Worm (Caenorhabditis elegans) whole organism, mixed stage, embryonic: Measurements from ENCODE around the gene ZK622.4.

Source experiments
- M03D4.4 ChIP-seq: sonication (generic microtip); optimal IDR thresholded peaks from 2 replicates; lab custom pipeline; 2017; ENCODE audit warnings: mild to moderate bottlenecking, missing genetic modification characterization, missing compliant biosample characterization
- bed-3 ChIP-seq: fragments of 200-800 bp; sonication (Bioruptor generic); optimal IDR thresholded peaks from 3 replicates; lab custom pipeline; 2018; ENCODE audit warnings: mild to moderate bottlenecking, missing genetic modification characterization, moderate library complexity, missing compliant biosample characterization
- blmp-1 ChIP-seq: fragments of 150-350 bp; optimal IDR thresholded peaks from 2 replicates; lab custom pipeline; 2014; ENCODE audit warnings: missing biosample characterization, missing genetic modification characterization
- ceh-43 ChIP-seq: fragments of 200-800 bp; sonication (Bioruptor generic); optimal IDR thresholded peaks from 2 replicates; lab custom pipeline; 2018; ENCODE audit warnings: mild to moderate bottlenecking, missing genetic modification characterization, moderate library complexity, missing compliant biosample characterization
- ceh-83 ChIP-seq: fragments of 200-800 bp; sonication (Bioruptor generic); optimal IDR thresholded peaks from 2 replicates; lab custom pipeline; 2018; ENCODE audit warnings: mild to moderate bottlenecking, missing genetic modification characterization, missing compliant biosample characterization
- ces-1 ChIP-seq: fragments of 150-350 bp; optimal IDR thresholded peaks from 2 replicates; lab custom pipeline; 2014; ENCODE audit warnings: missing biosample characterization, missing genetic modification reagents, missing genetic modification characterization
- cnd-1 ChIP-seq: fragments of 200-800 bp; sonication (Bioruptor generic); optimal IDR thresholded peaks from 2 replicates; lab custom pipeline; 2018; ENCODE audit warnings: mild to moderate bottlenecking, missing genetic modification characterization, missing compliant biosample characterization
- drap-1 ChIP-seq: fragments of 200-800 bp; sonication (Bioruptor generic); optimal IDR thresholded peaks from 3 replicates; lab custom pipeline; 2018; ENCODE audit warnings: mild to moderate bottlenecking, missing genetic modification characterization, missing compliant biosample characterization
- elt-1 ChIP-seq: sonication (generic microtip); optimal IDR thresholded peaks from 2 replicates; lab custom pipeline; 2017; ENCODE audit warnings: missing genetic modification characterization, mild to moderate bottlenecking, missing compliant biosample characterization, antibody characterized with exemption, moderate library complexity, borderline replicate concordance; ENCODE audit not compliant: insufficient read depth
- elt-3 ChIP-seq: fragments of 150-350 bp; optimal IDR thresholded peaks from 2 replicates; lab custom pipeline; 2014; ENCODE audit warnings: missing biosample characterization, missing genetic modification characterization
- ham-2 ChIP-seq: fragments of 200-800 bp; sonication (Bioruptor generic); optimal IDR thresholded peaks from 2 replicates; lab custom pipeline; 2018; ENCODE audit warnings: mild to moderate bottlenecking, missing genetic modification characterization, missing compliant biosample characterization
- hlh-1 ChIP-seq: fragments of 150-350 bp; optimal IDR thresholded peaks from 2 replicates; lab custom pipeline; 2014; ENCODE audit warnings: missing biosample characterization, missing genetic modification reagents, missing genetic modification characterization
- lin-13 ChIP-seq: fragments of 150-350 bp; optimal IDR thresholded peaks from 2 replicates; lab custom pipeline; 2014; ENCODE audit warnings: missing biosample characterization, missing genetic modification characterization
- lin-32 ChIP-seq: fragments of 200-800 bp; sonication (Bioruptor generic); optimal IDR thresholded peaks from 2 replicates; lab custom pipeline; 2018; ENCODE audit warnings: mild to moderate bottlenecking, missing genetic modification characterization, missing compliant biosample characterization
- lsy-2 ChIP-seq: fragments of 150-350 bp; optimal IDR thresholded peaks from 2 replicates; lab custom pipeline; 2014; ENCODE audit warnings: missing biosample characterization, missing genetic modification characterization
- mab-5 ChIP-seq: fragments of 150-350 bp; optimal IDR thresholded peaks from 2 replicates; lab custom pipeline; 2014; ENCODE audit warnings: missing biosample characterization, missing genetic modification characterization
- mep-1 ChIP-seq: fragments of 150-350 bp; optimal IDR thresholded peaks from 2 replicates; lab custom pipeline; 2017; ENCODE audit warnings: missing biosample characterization, missing genetic modification reagents, missing genetic modification characterization, inconsistent platforms
- mls-2 ChIP-seq: sonication (generic microtip); optimal IDR thresholded peaks from 2 replicates; lab custom pipeline; 2016; ENCODE audit warnings: mild to moderate bottlenecking, missing genetic modification characterization, moderate library complexity, missing compliant biosample characterization
- nhr-12 ChIP-seq: fragments of 150-350 bp; optimal IDR thresholded peaks from 2 replicates; lab custom pipeline; 2014; ENCODE audit warnings: missing biosample characterization, missing genetic modification characterization
- nhr-2 ChIP-seq: fragments of 150-350 bp; optimal IDR thresholded peaks from 2 replicates; lab custom pipeline; 2014; ENCODE audit warnings: missing biosample characterization, missing genetic modification characterization
- nhr-28 ChIP-seq: fragments of 150-350 bp; optimal IDR thresholded peaks from 2 replicates; lab custom pipeline; 2014; ENCODE audit warnings: missing biosample characterization, missing genetic modification characterization
- nhr-76 ChIP-seq: sonication (generic microtip); optimal IDR thresholded peaks from 2 replicates; lab custom pipeline; 2017; ENCODE audit warnings: missing biosample characterization, missing genetic modification characterization
- pha-4 ChIP-seq: fragments of 150-350 bp; optimal IDR thresholded peaks from 2 replicates; lab custom pipeline; 2018; ENCODE audit warnings: missing biosample characterization, missing genetic modification reagents, missing genetic modification characterization
- sem-2 ChIP-seq: fragments of 200-800 bp; sonication (Bioruptor generic); optimal IDR thresholded peaks from 2 replicates; lab custom pipeline; 2018; ENCODE audit warnings: mild to moderate bottlenecking, missing genetic modification characterization, missing compliant biosample characterization
- snpc-4 ChIP-seq: fragments of 150-350 bp; optimal IDR thresholded peaks from 2 replicates; lab custom pipeline; 2014; ENCODE audit warnings: missing biosample characterization, missing genetic modification characterization
- sptf-1 ChIP-seq: sonication (generic microtip); optimal IDR thresholded peaks from 2 replicates; lab custom pipeline; 2017; ENCODE audit warnings: mild to moderate bottlenecking, missing genetic modification characterization, moderate library complexity, missing compliant biosample characterization
- tbx-8 ChIP-seq: fragments of 200-800 bp; sonication (Bioruptor generic); optimal IDR thresholded peaks from 2 replicates; lab custom pipeline; 2018; ENCODE audit warnings: mild to moderate bottlenecking, missing genetic modification characterization, moderate library complexity, missing compliant biosample characterization
- unc-120 ChIP-seq: sonication (generic microtip); optimal IDR thresholded peaks from 2 replicates; lab custom pipeline; 2017; ENCODE audit warnings: missing genetic modification characterization, missing compliant biosample characterization; ENCODE audit not compliant: poor library complexity, severe bottlenecking
- unc-39 ChIP-seq: fragments of 150-350 bp; optimal IDR thresholded peaks from 2 replicates; lab custom pipeline; 2014; ENCODE audit warnings: missing biosample characterization, missing genetic modification characterization
- unc-62 ChIP-seq: fragments of 150-350 bp; optimal IDR thresholded peaks from 2 replicates; lab custom pipeline; 2014; ENCODE audit warnings: missing biosample characterization, missing genetic modification reagents, missing genetic modification characterization
- zip-8 ChIP-seq: fragments of 150-350 bp; optimal IDR thresholded peaks from 2 replicates; lab custom pipeline; 2014; ENCODE audit warnings: missing biosample characterization, missing genetic modification characterization

ZK622.4 gene

DNA sequence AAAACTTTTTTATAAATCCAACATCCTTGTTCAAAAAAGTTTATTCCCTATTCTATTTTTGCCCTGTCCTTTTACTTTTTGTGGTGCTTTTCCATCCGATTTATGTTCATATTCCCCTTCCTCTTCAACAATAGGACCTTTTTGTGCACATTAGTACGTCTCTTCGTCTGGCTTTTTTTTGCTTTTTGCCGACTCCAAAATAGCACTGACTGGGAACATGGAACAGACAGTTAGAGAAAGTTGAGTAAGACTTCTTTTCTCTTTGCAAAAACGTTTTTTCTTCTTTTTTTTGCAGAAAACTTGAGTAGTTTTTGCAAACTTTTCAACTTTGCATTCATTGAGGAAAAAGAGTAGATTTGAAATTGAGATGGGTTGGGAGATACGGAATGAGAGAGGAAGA, 9.3 kb downstream of the ZK622.4 start:
- no peak for TF ChIP-seq blmp-1 (tag; lab: Kevin White, UChicago)
- TF ChIP-seq nhr-76, result no peak
- no peak for TF ChIP-seq unc-62 (GFP tag; lab: Kevin White, UChicago)
- no peak for TF ChIP-seq lin-13

DNA sequence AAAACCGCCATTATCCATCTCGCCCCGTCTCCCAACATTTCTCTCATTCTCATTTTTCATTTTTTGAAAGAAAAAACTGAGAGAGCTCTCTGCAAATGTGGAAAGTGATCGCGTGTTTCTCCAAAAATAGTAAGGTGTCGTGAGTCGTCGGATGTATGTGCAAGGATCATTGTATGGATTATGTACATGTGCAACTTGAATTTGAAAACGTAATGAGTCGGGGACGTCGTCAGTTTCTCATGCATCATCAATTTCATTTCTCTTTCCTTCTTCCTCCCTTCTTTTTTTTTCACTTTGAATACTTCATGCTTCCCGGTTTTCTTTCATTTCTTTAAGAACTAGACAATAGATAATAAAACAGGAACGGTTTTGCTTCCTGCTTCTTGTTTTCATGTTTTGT, 12.6 kb downstream of the ZK622.4 start:
- no peak for TF ChIP-seq elt-1 (tag; lab: Kevin White, UChicago)
- no peak for TF ChIP-seq bed-3
- no peak for TF ChIP-seq ham-2 (GFP tag; lab: Kevin White, UChicago)
- no peak for TF ChIP-seq nhr-28
- TF ChIP-seq unc-39 (tag; lab: Kevin White, UChicago), result no peak
- no peak for TF ChIP-seq sptf-1
- no peak for TF ChIP-seq snpc-4
- no peak for TF ChIP-seq ces-1
- TF ChIP-seq nhr-76, result no peak
- no peak for TF ChIP-seq mep-1 (tag; lab: Kevin White, UChicago)
- no peak for TF ChIP-seq M03D4.4 (tag; lab: Kevin White, UChicago)

DNA sequence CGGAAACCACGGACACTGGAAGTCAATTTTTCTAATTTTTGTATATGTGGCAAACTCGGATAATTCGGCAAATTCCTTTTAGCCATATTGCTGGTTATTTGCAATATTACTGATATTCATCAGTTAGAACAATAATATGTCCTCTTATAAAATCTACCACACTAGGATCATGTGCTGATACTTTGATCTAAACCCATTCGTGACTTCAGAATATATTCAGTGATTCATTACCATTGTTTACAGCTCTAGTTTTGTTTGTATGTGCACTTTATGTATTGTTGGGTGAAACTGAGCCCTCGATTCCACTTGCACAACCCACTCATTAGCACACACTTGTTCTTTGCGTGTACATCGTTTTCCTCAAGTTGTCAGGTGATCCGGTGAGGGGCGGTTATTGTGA, 13.7 kb downstream of the ZK622.4 start:
- no peak for TF ChIP-seq sptf-1
- no peak for TF ChIP-seq unc-39 (tag; lab: Kevin White, UChicago)

DNA sequence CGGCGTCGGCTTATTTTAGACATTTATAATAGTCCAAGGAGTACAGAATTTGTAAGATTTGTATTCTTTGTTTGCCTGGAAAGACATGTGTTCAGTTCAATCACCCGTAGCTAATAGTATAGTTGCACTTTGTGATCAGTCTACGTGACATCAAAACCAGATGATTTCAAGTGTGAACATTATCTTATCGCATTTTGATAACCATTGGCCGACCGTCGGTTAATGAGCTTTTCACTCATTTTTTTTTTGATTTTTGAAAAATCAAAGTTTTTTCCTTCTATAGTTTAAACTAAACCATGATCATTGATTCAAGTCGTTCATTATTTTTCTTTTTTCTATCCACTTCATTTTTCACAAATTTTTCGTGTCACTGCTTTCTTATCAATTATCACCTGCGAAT, 14.7 kb downstream of the ZK622.4 start:
- TF ChIP-seq lsy-2, result no peak
- TF ChIP-seq elt-1 (tag; lab: Kevin White, UChicago), result no peak
- TF ChIP-seq sem-2 (GFP tag; lab: Kevin White, UChicago), result no peak
- TF ChIP-seq ces-1, result no peak
- no peak for TF ChIP-seq ceh-43 (GFP tag; lab: Kevin White, UChicago)
- no peak for TF ChIP-seq mab-5
- TF ChIP-seq cnd-1 (tag; lab: Kevin White, UChicago), result no peak
- TF ChIP-seq lin-32 (GFP tag; lab: Kevin White, UChicago), result no peak
- TF ChIP-seq, all 35 proteins: peak for 0

DNA sequence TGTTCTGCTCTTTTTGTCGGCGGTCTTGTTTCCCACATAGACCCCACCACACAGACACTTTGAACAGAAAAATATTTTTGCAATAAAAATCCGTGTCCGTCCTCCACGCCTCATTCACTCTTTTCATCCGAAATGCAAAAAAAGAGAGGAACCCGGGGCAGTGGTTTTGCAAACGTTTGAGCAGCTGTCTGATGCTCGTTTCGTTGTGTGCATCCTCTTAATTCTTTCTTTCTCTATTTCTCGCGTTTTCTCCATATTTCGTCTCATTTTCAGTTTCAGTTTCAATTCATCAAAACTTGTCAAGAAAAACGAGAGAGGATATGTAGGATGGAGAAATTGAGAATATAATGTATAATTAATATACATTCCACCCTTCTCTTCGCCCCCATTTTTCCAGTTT, 16.5 kb downstream of the ZK622.4 start:
- TF ChIP-seq zip-8 (tag; lab: Kevin White, UChicago) (no peak), mep-1 (tag; lab: Kevin White, UChicago) (no peak), mls-2 (tag; lab: Kevin White, UChicago) (no peak), hlh-1 (tag; lab: Kevin White, UChicago) (peak; percentile 72)

- TF ChIP-seq elt-1 (tag; lab: Kevin White, UChicago) (no peak), ceh-83 (GFP tag; lab: Kevin White, UChicago) (no peak), nhr-2 (tag; lab: Kevin White, UChicago) (no peak), bed-3 (no peak), nhr-12 (tag; lab: Kevin White, UChicago) (no peak), sptf-1 (no peak), cnd-1 (tag; lab: Kevin White, UChicago) (no peak), mls-2 (tag; lab: Kevin White, UChicago) (no peak), nhr-76 (no peak), lin-13 (no peak), snpc-4 (no peak), unc-39 (tag; lab: Kevin White, UChicago) (no peak), drap-1 (GFP tag; lab: Kevin White, UChicago) (no peak), elt-3 (tag; lab: Kevin White, UChicago) (no peak)
Measured at ce11 chrII:5309720-5310119, 17.2 kb downstream of the ZK622.4 start.

DNA sequence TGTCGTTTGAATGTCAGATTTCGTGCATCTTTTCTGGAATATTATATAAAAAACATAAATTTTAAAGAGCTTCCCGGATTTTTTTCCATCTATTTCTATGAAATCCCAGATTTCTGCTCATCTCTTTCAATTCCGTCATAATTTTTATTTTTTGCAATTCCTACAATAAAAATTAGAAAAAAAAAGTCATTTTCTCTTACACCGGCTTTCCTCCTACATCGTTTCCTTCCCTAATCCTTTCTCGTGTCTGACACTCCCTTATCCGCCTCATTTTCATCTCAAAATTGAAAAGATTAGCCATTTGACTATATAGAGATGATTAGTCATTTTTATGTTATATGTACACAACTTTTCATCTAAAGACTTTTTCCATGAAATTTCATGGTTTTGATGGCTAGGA, 18.3 kb downstream of the ZK622.4 start:
- TF ChIP-seq ham-2 (GFP tag; lab: Kevin White, UChicago), result no peak
- TF ChIP-seq unc-120, result no peak
- no peak for TF ChIP-seq mep-1 (tag; lab: Kevin White, UChicago)
- no peak for TF ChIP-seq lin-13
- TF ChIP-seq pha-4 (tag; lab: Kevin White, UChicago), result no peak
- TF ChIP-seq tbx-8 (GFP tag; lab: Kevin White, UChicago), result no peak
- no peak for TF ChIP-seq nhr-2 (tag; lab: Kevin White, UChicago)
- TF ChIP-seq unc-62 (GFP tag; lab: Kevin White, UChicago), result no peak
- no peak for TF ChIP-seq lin-32 (GFP tag; lab: Kevin White, UChicago)
- no peak for TF ChIP-seq mls-2 (tag; lab: Kevin White, UChicago)
- no peak for TF ChIP-seq nhr-12 (tag; lab: Kevin White, UChicago)
- TF ChIP-seq elt-1 (tag; lab: Kevin White, UChicago), result no peak
- no peak for TF ChIP-seq bed-3
- TF ChIP-seq blmp-1 (tag; lab: Kevin White, UChicago), result no peak
